Worm (Caenorhabditis elegans): ENCODE data around the gene vab-15.

vab-15 gene

DNA sequence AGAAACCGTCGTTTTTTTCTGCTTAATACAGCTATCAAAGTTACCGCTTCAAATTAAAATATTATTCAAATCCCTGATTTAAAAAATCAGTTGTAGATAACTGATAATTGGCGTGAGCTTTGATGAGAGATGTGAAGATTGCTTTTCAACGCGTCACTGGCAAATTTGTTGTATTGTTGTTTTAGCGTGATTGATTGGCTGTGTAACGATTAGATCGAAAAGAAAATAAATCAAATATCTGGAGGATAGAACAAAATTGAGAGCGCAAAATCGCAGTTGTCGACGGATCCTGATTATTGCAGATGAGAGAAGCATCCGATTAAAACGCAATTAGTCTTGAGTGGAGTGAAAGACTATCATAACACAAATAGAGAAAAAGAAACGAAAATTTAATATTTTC, 6.2 kb upstream of the vab-15 start:
- TF ChIP-seq nhr-23 (tag; optimal IDR thresholded peaks at IDR 0.05), result no peak
- TF ChIP-seq nhr-28 (tag; optimal IDR thresholded peaks at IDR 0.05), result no peak
- no peak for TF ChIP-seq aly-2 (tag; optimal IDR thresholded peaks at IDR 0.05)
- TF ChIP-seq hmg-11 (tag; optimal IDR thresholded peaks at IDR 0.05), result no peak
- TF ChIP-seq fkh-10 (GFP tag; optimal IDR thresholded peaks at IDR 0.05), result no peak
- no peak for TF ChIP-seq ama-1 (optimal IDR thresholded peaks at IDR 0.05)
- no peak for TF ChIP-seq fkh-2 (tag; optimal IDR thresholded peaks at IDR 0.05)
- no peak for TF ChIP-seq nhr-43 (tag; optimal IDR thresholded peaks at IDR 0.05; ENCODE audit: poor library complexity, severe bottlenecking)
- no peak for TF ChIP-seq nhr-11 (tag; optimal IDR thresholded peaks at IDR 0.05)
- TF ChIP-seq nhr-76 (tag; optimal IDR thresholded peaks at IDR 0.05), result no peak
- TF ChIP-seq egl-5 (tag; optimal IDR thresholded peaks at IDR 0.05), result no peak
- no peak for TF ChIP-seq elt-3 (tag; optimal IDR thresholded peaks at IDR 0.05)
- no peak for TF ChIP-seq unc-62 (GFP tag; optimal IDR thresholded peaks at IDR 0.05)
- TF ChIP-seq R02D3.7 (tag; optimal IDR thresholded peaks at IDR 0.05), result no peak
- no peak for TF ChIP-seq elt-1 (tag; optimal IDR thresholded peaks at IDR 0.05)
- no peak for TF ChIP-seq tbx-2 (tag; optimal IDR thresholded peaks at IDR 0.05)

ce11 chrX:9842102-9842501, 5.0 kb upstream of the vab-15 start:
- TF ChIP-seq ceh-9 (tag; optimal IDR thresholded peaks at IDR 0.05) (no peak), eor-1 (tag; optimal IDR thresholded peaks at IDR 0.05) (no peak), nfya-1 (tag; optimal IDR thresholded peaks at IDR 0.05; ENCODE audit: insufficient read depth) (peak; percentile 25), nhr-28 (tag; optimal IDR thresholded peaks at IDR 0.05) (no peak), hmg-11 (tag; optimal IDR thresholded peaks at IDR 0.05) (no peak), lsy-12 (tag; optimal IDR thresholded peaks at IDR 0.05) (no peak), lin-39 (tag; optimal IDR thresholded peaks at IDR 0.05) (peak; percentile 22), nhr-67 (tag; optimal IDR thresholded peaks at IDR 0.05) (no peak), fkh-2 (tag; optimal IDR thresholded peaks at IDR 0.05) (no peak), ceh-82 (tag; optimal IDR thresholded peaks at IDR 0.05) (no peak), nhr-23 (tag; optimal IDR thresholded peaks at IDR 0.05) (no peak), ztf-11 (tag; optimal IDR thresholded peaks at IDR 0.05) (no peak), pqm-1 (tag; optimal IDR thresholded peaks at IDR 0.05) (no peak), R02D3.7 (tag; optimal IDR thresholded peaks at IDR 0.05) (no peak), egl-5 (tag; optimal IDR thresholded peaks at IDR 0.05) (peak; percentile 85), pha-4 (tag; optimal IDR thresholded peaks at IDR 0.05) (no peak)

- peak; percentile 16 for TF ChIP-seq egl-5 (tag; optimal IDR thresholded peaks at IDR 0.05)
- no peak for TF ChIP-seq ama-1 (optimal IDR thresholded peaks at IDR 0.05)
Observed at ce11 chrX:9843568-9843967, 3.5 kb upstream of the vab-15 start.

DNA sequence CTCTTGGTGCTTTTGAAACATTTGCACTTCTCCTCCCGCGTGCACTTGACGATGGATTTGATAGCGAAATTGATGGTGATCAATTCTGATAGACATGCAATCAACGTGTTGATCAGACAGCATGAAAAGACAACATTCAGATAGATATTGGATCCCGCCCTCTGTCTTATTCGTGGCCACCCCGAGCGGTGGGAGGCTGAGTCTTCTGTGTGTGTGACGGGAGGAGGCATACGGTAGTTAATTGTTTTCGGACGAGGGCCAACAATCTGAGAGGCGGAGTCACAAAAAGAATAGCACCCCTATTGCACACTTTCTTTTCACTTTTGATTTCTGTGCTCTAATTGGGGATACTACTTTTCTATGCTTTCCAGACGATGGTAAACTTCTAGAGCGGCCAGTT, 1.2 kb upstream of the vab-15 start:
- TF ChIP-seq elt-2 (tag; optimal IDR thresholded peaks at IDR 0.05) (no peak), nfya-1 (tag; optimal IDR thresholded peaks at IDR 0.05; ENCODE audit: insufficient read depth) (peak; percentile 26)

DNA sequence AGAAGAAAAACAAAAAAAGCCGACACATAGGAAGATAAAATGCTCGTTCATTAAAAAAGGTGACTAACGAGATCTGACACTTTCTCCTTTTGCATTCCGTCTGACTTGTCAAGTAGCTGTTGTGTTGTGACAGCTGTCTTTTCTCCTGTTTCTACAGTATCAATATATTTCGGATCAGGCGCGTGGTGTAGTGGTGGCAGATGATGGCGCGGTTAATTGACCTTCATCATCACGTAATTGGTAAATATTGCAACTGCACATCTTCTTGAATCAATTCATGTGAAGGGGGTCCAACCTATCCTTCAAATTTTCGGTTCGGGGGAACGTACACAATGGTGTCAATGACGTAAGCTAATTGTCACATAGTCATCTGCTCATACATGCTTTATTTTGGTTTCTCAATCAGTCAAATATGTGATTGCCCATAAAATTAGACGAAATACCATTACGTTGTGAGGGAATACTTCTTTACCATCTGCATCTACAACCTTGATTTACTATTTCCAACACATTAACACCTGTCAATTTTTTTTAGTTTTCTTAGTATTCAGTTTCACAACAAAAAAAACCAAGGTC, 1.2 kb downstream of the vab-15 start:
- TF ChIP-seq lin-15B (tag; optimal IDR thresholded peaks at IDR 0.05) (no peak), nhr-77 (tag; optimal IDR thresholded peaks at IDR 0.05) (no peak), sea-2 (GFP tag; optimal IDR thresholded peaks at IDR 0.05) (no peak), fkh-2 (tag; optimal IDR thresholded peaks at IDR 0.05) (no peak), snpc-4 (tag; optimal IDR thresholded peaks at IDR 0.05) (no peak), mml-1 (tag; optimal IDR thresholded peaks at IDR 0.05) (no peak), egl-5 (tag; optimal IDR thresholded peaks at IDR 0.05) (no peak)

- TF ChIP-seq mdl-1 (tag; optimal IDR thresholded peaks at IDR 0.05) (no peak), nhr-25 (tag; optimal IDR thresholded peaks at IDR 0.05) (no peak), nfya-1 (tag; optimal IDR thresholded peaks at IDR 0.05; ENCODE audit: insufficient read depth) (no peak), ceh-16 (tag; optimal IDR thresholded peaks at IDR 0.05) (no peak), lsy-12 (tag; optimal IDR thresholded peaks at IDR 0.05) (no peak), jun-1 (tag; optimal IDR thresholded peaks at IDR 0.05) (peak; percentile 60), elt-2 (tag; optimal IDR thresholded peaks at IDR 0.05) (peak; percentile 89)
Observed at ce11 chrX:9850258-9850657, 3.2 kb downstream of the vab-15 start, which contains the start of gene lec-8. Gene lec-8, plus strand, starts transcription at chrX:9850571.
